Worm (Caenorhabditis elegans) whole organism, mixed stage, embryonic: Measurements from ENCODE around the gene F53F1.2.

Experiments
- M03D4.4 ChIP-seq: sonication (generic microtip); optimal IDR thresholded peaks from 2 replicates; lab custom pipeline; 2017; ENCODE audit warnings: mild to moderate bottlenecking, missing genetic modification characterization, missing compliant biosample characterization
- blmp-1 ChIP-seq: fragments of 150-350 bp; optimal IDR thresholded peaks from 2 replicates; lab custom pipeline; 2014; ENCODE audit warnings: missing biosample characterization, missing genetic modification characterization
- ceh-39 ChIP-seq: fragments of 150-350 bp; optimal IDR thresholded peaks from 2 replicates; lab custom pipeline; 2014; ENCODE audit warnings: missing biosample characterization, missing genetic modification characterization
- ceh-43 ChIP-seq: fragments of 200-800 bp; sonication (Bioruptor generic); optimal IDR thresholded peaks from 2 replicates; lab custom pipeline; 2018; ENCODE audit warnings: mild to moderate bottlenecking, missing genetic modification characterization, moderate library complexity, missing compliant biosample characterization
- ceh-83 ChIP-seq: fragments of 200-800 bp; sonication (Bioruptor generic); optimal IDR thresholded peaks from 2 replicates; lab custom pipeline; 2018; ENCODE audit warnings: mild to moderate bottlenecking, missing genetic modification characterization, missing compliant biosample characterization
- ces-1 ChIP-seq: fragments of 150-350 bp; optimal IDR thresholded peaks from 2 replicates; lab custom pipeline; 2014; ENCODE audit warnings: missing biosample characterization, missing genetic modification reagents, missing genetic modification characterization
- cnd-1 ChIP-seq: fragments of 200-800 bp; sonication (Bioruptor generic); optimal IDR thresholded peaks from 2 replicates; lab custom pipeline; 2018; ENCODE audit warnings: mild to moderate bottlenecking, missing genetic modification characterization, missing compliant biosample characterization
- drap-1 ChIP-seq: fragments of 200-800 bp; sonication (Bioruptor generic); optimal IDR thresholded peaks from 3 replicates; lab custom pipeline; 2018; ENCODE audit warnings: mild to moderate bottlenecking, missing genetic modification characterization, missing compliant biosample characterization
- elt-1 ChIP-seq: sonication (generic microtip); optimal IDR thresholded peaks from 2 replicates; lab custom pipeline; 2017; ENCODE audit warnings: missing genetic modification characterization, mild to moderate bottlenecking, missing compliant biosample characterization, antibody characterized with exemption, moderate library complexity, borderline replicate concordance; ENCODE audit not compliant: insufficient read depth
- flh-1 ChIP-seq: fragments of 200-800 bp; sonication (Bioruptor generic); optimal IDR thresholded peaks from 2 replicates; lab custom pipeline; 2018; ENCODE audit warnings: mild to moderate bottlenecking, missing genetic modification characterization, moderate library complexity, missing compliant biosample characterization
- ham-2 ChIP-seq: fragments of 200-800 bp; sonication (Bioruptor generic); optimal IDR thresholded peaks from 2 replicates; lab custom pipeline; 2018; ENCODE audit warnings: mild to moderate bottlenecking, missing genetic modification characterization, missing compliant biosample characterization
- hlh-1 ChIP-seq: fragments of 150-350 bp; optimal IDR thresholded peaks from 2 replicates; lab custom pipeline; 2014; ENCODE audit warnings: missing biosample characterization, missing genetic modification reagents, missing genetic modification characterization
- lin-13 ChIP-seq: fragments of 150-350 bp; optimal IDR thresholded peaks from 2 replicates; lab custom pipeline; 2014; ENCODE audit warnings: missing biosample characterization, missing genetic modification characterization
- lin-32 ChIP-seq: fragments of 200-800 bp; sonication (Bioruptor generic); optimal IDR thresholded peaks from 2 replicates; lab custom pipeline; 2018; ENCODE audit warnings: mild to moderate bottlenecking, missing genetic modification characterization, missing compliant biosample characterization
- mab-5 ChIP-seq: fragments of 150-350 bp; optimal IDR thresholded peaks from 2 replicates; lab custom pipeline; 2014; ENCODE audit warnings: missing biosample characterization, missing genetic modification characterization
- mep-1 ChIP-seq: fragments of 150-350 bp; optimal IDR thresholded peaks from 2 replicates; lab custom pipeline; 2017; ENCODE audit warnings: missing biosample characterization, missing genetic modification reagents, missing genetic modification characterization, inconsistent platforms
- nhr-12 ChIP-seq: fragments of 150-350 bp; optimal IDR thresholded peaks from 2 replicates; lab custom pipeline; 2014; ENCODE audit warnings: missing biosample characterization, missing genetic modification characterization
- nhr-237 ChIP-seq: fragments of 150-350 bp; optimal IDR thresholded peaks from 2 replicates; lab custom pipeline; 2014; ENCODE audit warnings: missing biosample characterization, missing genetic modification characterization
- nhr-28 ChIP-seq: fragments of 150-350 bp; optimal IDR thresholded peaks from 2 replicates; lab custom pipeline; 2014; ENCODE audit warnings: missing biosample characterization, missing genetic modification characterization
- nhr-76 ChIP-seq: sonication (generic microtip); optimal IDR thresholded peaks from 2 replicates; lab custom pipeline; 2017; ENCODE audit warnings: missing biosample characterization, missing genetic modification characterization
- pha-4 ChIP-seq: fragments of 150-350 bp; optimal IDR thresholded peaks from 2 replicates; lab custom pipeline; 2018; ENCODE audit warnings: missing biosample characterization, missing genetic modification reagents, missing genetic modification characterization
- sem-2 ChIP-seq: fragments of 200-800 bp; sonication (Bioruptor generic); optimal IDR thresholded peaks from 2 replicates; lab custom pipeline; 2018; ENCODE audit warnings: mild to moderate bottlenecking, missing genetic modification characterization, missing compliant biosample characterization
- snpc-4 ChIP-seq: fragments of 150-350 bp; optimal IDR thresholded peaks from 2 replicates; lab custom pipeline; 2014; ENCODE audit warnings: missing biosample characterization, missing genetic modification characterization
- sptf-1 ChIP-seq: sonication (generic microtip); optimal IDR thresholded peaks from 2 replicates; lab custom pipeline; 2017; ENCODE audit warnings: mild to moderate bottlenecking, missing genetic modification characterization, moderate library complexity, missing compliant biosample characterization
- tbx-8 ChIP-seq: fragments of 200-800 bp; sonication (Bioruptor generic); optimal IDR thresholded peaks from 2 replicates; lab custom pipeline; 2018; ENCODE audit warnings: mild to moderate bottlenecking, missing genetic modification characterization, moderate library complexity, missing compliant biosample characterization
- unc-120 ChIP-seq: sonication (generic microtip); optimal IDR thresholded peaks from 2 replicates; lab custom pipeline; 2017; ENCODE audit warnings: missing genetic modification characterization, missing compliant biosample characterization; ENCODE audit not compliant: poor library complexity, severe bottlenecking
- unc-39 ChIP-seq: fragments of 150-350 bp; optimal IDR thresholded peaks from 2 replicates; lab custom pipeline; 2014; ENCODE audit warnings: missing biosample characterization, missing genetic modification characterization
- unc-62 ChIP-seq: fragments of 150-350 bp; optimal IDR thresholded peaks from 2 replicates; lab custom pipeline; 2014; ENCODE audit warnings: missing biosample characterization, missing genetic modification reagents, missing genetic modification characterization
- zip-8 ChIP-seq: fragments of 150-350 bp; optimal IDR thresholded peaks from 2 replicates; lab custom pipeline; 2014; ENCODE audit warnings: missing biosample characterization, missing genetic modification characterization
- ztf-11 ChIP-seq: fragments of 150-350 bp; optimal IDR thresholded peaks from 2 replicates; lab custom pipeline; 2014; ENCODE audit warnings: missing biosample characterization, missing genetic modification characterization

The F53F1.2 gene

ce11 chrV:13406511-13406910, at the start of gene F53F1.2:
TSS of gene F53F1.2 (plus strand) at chrV:13406816.
- TF ChIP-seq mab-5 (tag; lab: Kevin White, UChicago) = no peak
- TF ChIP-seq nhr-237 (tag; lab: Kevin White, UChicago) = no peak
- TF ChIP-seq snpc-4 (tag; lab: Kevin White, UChicago) = no peak
- TF ChIP-seq nhr-28 (tag; lab: Kevin White, UChicago) = no peak

- TF ChIP-seq hlh-1 (tag; lab: Kevin White, UChicago) (no peak), ceh-83 (GFP tag; lab: Kevin White, UChicago) (no peak), snpc-4 (tag; lab: Kevin White, UChicago) (no peak), blmp-1 (no peak), tbx-8 (GFP tag; lab: Kevin White, UChicago) (no peak), M03D4.4 (no peak), ceh-43 (GFP tag; lab: Kevin White, UChicago) (no peak), drap-1 (GFP tag; lab: Kevin White, UChicago) (no peak), unc-39 (tag; lab: Kevin White, UChicago) (no peak), flh-1 (no peak), zip-8 (tag; lab: Kevin White, UChicago) (no peak), mep-1 (no peak), cnd-1 (tag; lab: Kevin White, UChicago) (no peak), nhr-76 (tag; lab: Kevin White, UChicago) (no peak), nhr-28 (tag; lab: Kevin White, UChicago) (no peak), unc-120 (tag; lab: Kevin White, UChicago) (no peak), nhr-12 (tag; lab: Kevin White, UChicago) (no peak), pha-4 (no peak)
These were observed 48.8 kb upstream of the F53F1.2 start, which contains the start of gene F32H5.1 for ce11 chrV:13357652-13358281. TSS of gene F32H5.1 (minus strand) at chrV:13358037.

ce11 chrV:13358823-13359592, 47.6 kb upstream of the F53F1.2 start, which contains the start of gene F32H5.3:
TSS of gene F32H5.3 (plus strand) at chrV:13359335.
- TF ChIP-seq nhr-12 (tag; lab: Kevin White, UChicago) (no peak), M03D4.4 (no peak), ztf-11 (tag; lab: Kevin White, UChicago) (no peak), flh-1 (no peak), nhr-76 (tag; lab: Kevin White, UChicago) (no peak), ceh-83 (GFP tag; lab: Kevin White, UChicago) (no peak), sptf-1 (no peak), nhr-237 (tag; lab: Kevin White, UChicago) (no peak), unc-62 (GFP tag; lab: Kevin White, UChicago) (no peak), ces-1 (GFP tag; lab: Kevin White, UChicago) (no peak), ceh-39 (no peak), ham-2 (no peak), mep-1 (no peak), zip-8 (tag; lab: Kevin White, UChicago) (no peak), lin-32 (GFP tag; lab: Kevin White, UChicago) (no peak), lin-13 (tag; lab: Kevin White, UChicago) (no peak), sem-2 (no peak), mab-5 (tag; lab: Kevin White, UChicago) (no peak), snpc-4 (tag; lab: Kevin White, UChicago) (no peak), elt-1 (tag; lab: Kevin White, UChicago) (no peak)

- no peak for TF ChIP-seq ztf-11 (tag; lab: Kevin White, UChicago)
These were observed 46.4 kb upstream of the F53F1.2 start, which contains the start of gene F32H5.4 for ce11 chrV:13360254-13360653. TSS of gene F32H5.4 (plus strand) at chrV:13360554.

ce11 chrV:13363415-13363814, 43.2 kb upstream of the F53F1.2 start, which contains the start of gene srg-46:
TSS of gene srg-46 (plus strand) at chrV:13363715.
- TF ChIP-seq flh-1 (no peak), snpc-4 (tag; lab: Kevin White, UChicago) (no peak), cnd-1 (tag; lab: Kevin White, UChicago) (no peak), nhr-76 (tag; lab: Kevin White, UChicago) (no peak), ztf-11 (tag; lab: Kevin White, UChicago) (no peak)
